Fruit fly (Drosophila melanogaster): Measurements from ENCODE around the gene ninaG.

Gene ninaG

dm6 chr3R:11456539-11456938 lies 35.0 kb upstream of the ninaG start:
- no peak for TF ChIP-seq Sox15 (GFP tag; optimal IDR thresholded peaks at IDR 0.05)
- TF ChIP-seq spab (GFP tag; optimal IDR thresholded peaks at IDR 0.05), result peak; percentile 29
- no peak for TF ChIP-seq fd59A (GFP tag; optimal IDR thresholded peaks at IDR 0.05)
- TF ChIP-seq CG11902 (GFP tag; optimal IDR thresholded peaks at IDR 0.05), result no peak
- TF ChIP-seq CG8632 (GFP tag; optimal IDR thresholded peaks at IDR 0.05), result peak; percentile 33
- TF ChIP-seq eg (GFP tag; IDR thresholded peaks at IDR 0.05), result no peak
- peak; percentile 33 for TF ChIP-seq dsx (GFP tag; optimal IDR thresholded peaks at IDR 0.05; ENCODE audit: poor library complexity, severe bottlenecking)
- TF ChIP-seq CG8119 (GFP tag; IDR thresholded peaks at IDR 0.05), result no peak; the same call in 2 of the 3 replicates
- TF ChIP-seq fd85E (GFP tag; optimal IDR thresholded peaks at IDR 0.05), result no peak
- peak; percentile 11 for TF ChIP-seq net (GFP tag; optimal IDR thresholded peaks at IDR 0.05)
- TF ChIP-seq CG10669 (GFP tag; optimal IDR thresholded peaks at IDR 0.05), result peak; percentile 27
- TF ChIP-seq Eip75B (GFP tag; optimal IDR thresholded peaks at IDR 0.05), result no peak
- TF ChIP-seq Hr38 (GFP tag; optimal IDR thresholded peaks at IDR 0.05), result no peak
- no peak for TF ChIP-seq CG11762 (GFP tag; optimal IDR thresholded peaks at IDR 0.05; ENCODE audit: insufficient read depth)
- no peak for TF ChIP-seq Ets21C (GFP tag; optimal IDR thresholded peaks at IDR 0.05)
- TF ChIP-seq Met (GFP tag; optimal IDR thresholded peaks at IDR 0.05), result peak; percentile 35
- peak; percentile 17 for TF ChIP-seq Blimp-1 (GFP tag; optimal IDR thresholded peaks at IDR 0.05)
- no peak for TF ChIP-seq CG6276 (GFP tag; optimal IDR thresholded peaks at IDR 0.05)
- TF ChIP-seq dac (GFP tag; optimal IDR thresholded peaks at IDR 0.05), result no peak
- TF ChIP-seq CG4318 (GFP tag; optimal IDR thresholded peaks at IDR 0.05), result no peak
- TF ChIP-seq CG34406 (GFP tag; optimal IDR thresholded peaks at IDR 0.05), result peak; percentile 30
- no peak for TF ChIP-seq Sox14 (GFP tag; optimal IDR thresholded peaks at IDR 0.05)
- peak; percentile 43 for TF ChIP-seq esn (GFP tag; optimal IDR thresholded peaks at IDR 0.05)
- TF ChIP-seq CG9139 (GFP tag; optimal IDR thresholded peaks at IDR 0.05), result peak; percentile 29
- peak; percentile 21 for TF ChIP-seq CG6792 (GFP tag; optimal IDR thresholded peaks at IDR 0.05)
- TF ChIP-seq CG10631 (GFP tag; optimal IDR thresholded peaks at IDR 0.05), result no peak
- TF ChIP-seq acj6 (GFP tag; optimal IDR thresholded peaks at IDR 0.05), result peak; percentile 7
- peak; percentile 23 for TF ChIP-seq CG8319 (GFP tag; optimal IDR thresholded peaks at IDR 0.05)
- TF ChIP-seq CG1621 (tag; optimal IDR thresholded peaks at IDR 0.05), result no peak
- TF ChIP-seq Smox (GFP tag; optimal IDR thresholded peaks at IDR 0.05), result peak; percentile 11
- TF ChIP-seq CG6163 (GFP tag; IDR thresholded peaks at IDR 0.05), result peak; percentile 75
- peak; percentile 38 for TF ChIP-seq CG3032 (tag; optimal IDR thresholded peaks at IDR 0.05)
- no peak for TF ChIP-seq achi (GFP tag; optimal IDR thresholded peaks at IDR 0.05)
- TF ChIP-seq Eip93F (GFP tag; optimal IDR thresholded peaks at IDR 0.05), result no peak
- TF ChIP-seq cyc (GFP tag; optimal IDR thresholded peaks at IDR 0.05), result no peak
- peak; percentile 15 for TF ChIP-seq CG16779 (tag; optimal IDR thresholded peaks at IDR 0.05)
- no peak for TF ChIP-seq CG7368 (GFP tag; optimal IDR thresholded peaks at IDR 0.05)
- TF ChIP-seq lz (GFP tag; optimal IDR thresholded peaks at IDR 0.05), result no peak
- peak; percentile 46 for TF ChIP-seq CG6854 (GFP tag; optimal IDR thresholded peaks at IDR 0.05)
- peak; percentile 74 for TF ChIP-seq Eip78C (GFP tag)
- TF ChIP-seq CG31627 (GFP tag; optimal IDR thresholded peaks at IDR 0.05), result no peak
- no peak for TF ChIP-seq salr (GFP tag; optimal IDR thresholded peaks at IDR 0.05)
- no peak for TF ChIP-seq CG11294 (GFP tag; IDR thresholded peaks at IDR 0.05)
- peak; percentile 36 for TF ChIP-seq CG6808 (GFP tag; optimal IDR thresholded peaks at IDR 0.05)
- no peak for TF ChIP-seq Gug (GFP tag; IDR thresholded peaks at IDR 0.05)
- TF ChIP-seq Ets96B (tag; optimal IDR thresholded peaks at IDR 0.05), result peak; percentile 4
- no peak for TF ChIP-seq Lpt (GFP tag; optimal IDR thresholded peaks at IDR 0.05)
- TF ChIP-seq CG3919 (GFP tag; optimal IDR thresholded peaks at IDR 0.05), result peak; percentile 12
- peak; percentile 74 for TF ChIP-seq svp (GFP tag)
- peak; percentile 5 to 46 for TF ChIP-seq ss (GFP tag; optimal IDR thresholded peaks at IDR 0.05)
- no peak for TF ChIP-seq topi (GFP tag; optimal IDR thresholded peaks at IDR 0.05)
- TF ChIP-seq OdsH (GFP tag; optimal IDR thresholded peaks at IDR 0.05), result no peak
- no peak for TF ChIP-seq Hr4 (GFP tag; optimal IDR thresholded peaks at IDR 0.05)

Measured in whole organism, prepupa.